Worm (Caenorhabditis elegans): Measurements from ENCODE around the gene ham-2.

The ham-2 gene

ce11 chrX:4523315-4523714 is 31.2 kb upstream of the ham-2 start:
- no peak for TF ChIP-seq elt-3 (tag; optimal IDR thresholded peaks at IDR 0.05)
- TF ChIP-seq nhr-129 (tag; optimal IDR thresholded peaks at IDR 0.05), result no peak
- no peak for TF ChIP-seq mbf-1 (tag; optimal IDR thresholded peaks at IDR 0.05)
- no peak for TF ChIP-seq C34F6.9 (tag; optimal IDR thresholded peaks at IDR 0.05)

ce11 chrX:4523887-4524350 is 30.6 kb upstream of the ham-2 start, which contains the start of gene pdi-2:
Gene pdi-2 (plus strand): TSS chrX:4524155.
- peak in 1 of 2 experiments; percentile 52 for TF ChIP-seq mdl-1 (tag; optimal IDR thresholded peaks at IDR 0.05)
- no peak for TF ChIP-seq zag-1 (tag; optimal IDR thresholded peaks at IDR 0.05)
- TF ChIP-seq sma-9 (GFP tag; optimal IDR thresholded peaks at IDR 0.05), result peak; percentile 33
- no peak for TF ChIP-seq sma-9 (tag; optimal IDR thresholded peaks at IDR 0.05)
- no peak for TF ChIP-seq nhr-77 (tag; optimal IDR thresholded peaks at IDR 0.05)
- no peak for TF ChIP-seq ztf-4 (tag; optimal IDR thresholded peaks at IDR 0.05)
- TF ChIP-seq blmp-1 (tag; optimal IDR thresholded peaks at IDR 0.05; ENCODE audit: insufficient read depth), result peak; percentile 75
- TF ChIP-seq nhr-6 (tag; optimal IDR thresholded peaks at IDR 0.05), result no peak
- TF ChIP-seq nhr-21 (tag; optimal IDR thresholded peaks at IDR 0.05), result peak; percentile 80
- TF ChIP-seq nhr-23 (tag; optimal IDR thresholded peaks at IDR 0.05), result no peak
- TF ChIP-seq egl-27 (tag; optimal IDR thresholded peaks at IDR 0.05), result peak; percentile 71
- TF ChIP-seq ceh-82 (tag; optimal IDR thresholded peaks at IDR 0.05), result no peak
- no peak for TF ChIP-seq aly-2 (tag; optimal IDR thresholded peaks at IDR 0.05)
- peak; percentile 68 for TF ChIP-seq nhr-129 (tag; optimal IDR thresholded peaks at IDR 0.05)
- no peak for TF ChIP-seq unc-39 (tag; optimal IDR thresholded peaks at IDR 0.05)
- peak; percentile 8 for TF ChIP-seq ZK546.5 (tag; optimal IDR thresholded peaks at IDR 0.05)
- no peak for TF ChIP-seq ztf-11 (tag; optimal IDR thresholded peaks at IDR 0.05)
- peak; percentile 74 for TF ChIP-seq sma-3 (GFP tag; optimal IDR thresholded peaks at IDR 0.05)
- peak; percentile 59 for TF ChIP-seq C34F6.9 (tag; optimal IDR thresholded peaks at IDR 0.05)
- TF ChIP-seq nhr-12 (tag; optimal IDR thresholded peaks at IDR 0.05), result no peak
- peak; percentile 54 for TF ChIP-seq unc-55 (GFP tag; optimal IDR thresholded peaks at IDR 0.05)
- TF ChIP-seq ama-1 (optimal IDR thresholded peaks at IDR 0.05), result peak; percentile 85
- peak; percentile 75 for TF ChIP-seq Y55F3AM.14 (GFP tag; optimal IDR thresholded peaks at IDR 0.05)
- TF ChIP-seq nhr-11 (tag; optimal IDR thresholded peaks at IDR 0.05), result no peak
- no peak for TF ChIP-seq unc-62 (GFP tag; optimal IDR thresholded peaks at IDR 0.05)
- TF ChIP-seq mab-5 (tag; optimal IDR thresholded peaks at IDR 0.05), result peak; percentile 41
- TF ChIP-seq gmeb-1 (tag; optimal IDR thresholded peaks at IDR 0.05), result peak; percentile 68
- TF ChIP-seq nhr-25 (tag; optimal IDR thresholded peaks at IDR 0.05), result peak; percentile 82
- TF ChIP-seq crh-2 (tag; optimal IDR thresholded peaks at IDR 0.05), result peak; percentile 94
- no peak for TF ChIP-seq elt-1 (tag; optimal IDR thresholded peaks at IDR 0.05)
- no peak for TF ChIP-seq ztf-1 (GFP tag; conservative IDR thresholded peaks at IDR 0.05)
- peak; percentile 76 for TF ChIP-seq lin-13 (GFP tag; optimal IDR thresholded peaks at IDR 0.05)
- no peak for TF ChIP-seq skn-1 (tag; optimal IDR thresholded peaks at IDR 0.05)
- TF ChIP-seq elt-3 (tag; optimal IDR thresholded peaks at IDR 0.05), result no peak
- peak; percentile 53 for TF ChIP-seq fos-1 (tag; optimal IDR thresholded peaks at IDR 0.05)
- peak; percentile 50 for TF ChIP-seq sem-4 (tag; optimal IDR thresholded peaks at IDR 0.05)
- no peak for TF ChIP-seq R02D3.7 (tag; optimal IDR thresholded peaks at IDR 0.05)
- peak; percentile 72 for TF ChIP-seq F13H6.1 (tag; optimal IDR thresholded peaks at IDR 0.05)
- TF ChIP-seq ceh-16 (tag; optimal IDR thresholded peaks at IDR 0.05), result peak; percentile 89
- no peak for TF ChIP-seq snpc-4 (tag; optimal IDR thresholded peaks at IDR 0.05)
- TF ChIP-seq peb-1 (tag; optimal IDR thresholded peaks at IDR 0.05), result no peak
- peak; percentile 72 to 91 for TF ChIP-seq lsy-2 (tag; optimal IDR thresholded peaks at IDR 0.05)
- no peak for TF ChIP-seq lin-39 (tag; optimal IDR thresholded peaks at IDR 0.05)
- TF ChIP-seq mbf-1 (tag; optimal IDR thresholded peaks at IDR 0.05), result no peak
- TF ChIP-seq nhr-10 (tag; optimal IDR thresholded peaks at IDR 0.05), result no peak
- peak; percentile 70 for TF ChIP-seq lin-11 (tag; optimal IDR thresholded peaks at IDR 0.05)
- no peak for TF ChIP-seq dmd-4 (tag; optimal IDR thresholded peaks at IDR 0.05)
- no peak for TF ChIP-seq alr-1 (tag; optimal IDR thresholded peaks at IDR 0.05)
- TF ChIP-seq nhr-237 (tag; optimal IDR thresholded peaks at IDR 0.05), result peak; percentile 12

All from whole organism, L2 larva.